Fruit fly (Drosophila melanogaster): ENCODE measurements around the gene CG7246.

dm6 chrX:9106775-9107283 lies 26.0 kb upstream of the CG7246 start, which contains the start of gene Arfrp1:
- no peak for TF ChIP-seq CG8478 (optimal IDR thresholded peaks at IDR 0.05)
- no peak for TF ChIP-seq CTCF (optimal IDR thresholded peaks at IDR 0.05)
